Fruit fly (Drosophila melanogaster) whole organism, embryonic: ENCODE results near the gene rho-5.

Experiments used
- CG10274 ChIP-seq: fragments of 200-800 bp; sonication (Bioruptor generic); optimal IDR thresholded peaks from 3 replicates; lab custom pipeline; 2017; ENCODE audit warnings: missing biosample characterization, mild to moderate bottlenecking, missing genetic modification characterization
- CG10431 ChIP-seq: fragments of 200-800 bp; sonication (Bioruptor generic); optimal IDR thresholded peaks from 3 replicates; lab custom pipeline; 2018; ENCODE audit warnings: missing biosample characterization, mild to moderate bottlenecking, missing genetic modification characterization
- CG11504 ChIP-seq: fragments of 200-800 bp; sonication (Bioruptor generic); optimal IDR thresholded peaks from 3 replicates; lab custom pipeline; 2019; ENCODE audit warnings: missing biosample characterization, mild to moderate bottlenecking, missing genetic modification characterization, moderate library complexity
- CG11696 ChIP-seq: fragments of 200-800 bp; sonication (Bioruptor generic); IDR thresholded peaks from 2 replicates; pipeline ENCODE4 v1.3.6; 2022; ENCODE audit warnings: missing biosample characterization, missing genetic modification characterization
- CG14014 ChIP-seq: fragments of 200-800 bp; sonication (Bioruptor generic); IDR thresholded peaks from 2 replicates; pipeline ENCODE4 v1.3.6; 2022; ENCODE audit warnings: missing biosample characterization, missing genetic modification characterization
- CG14860 ChIP-seq: fragments of 200-800 bp; sonication (Bioruptor generic); IDR thresholded peaks from 3 replicates; pipeline ENCODE4 v1.3.6; 2022; ENCODE audit warnings: missing biosample characterization, missing genetic modification characterization; ENCODE audit not compliant: partially characterized antibody
- CG1602 ChIP-seq: fragments of 200-800 bp; sonication (Bioruptor generic); optimal IDR thresholded peaks from 3 replicates; lab custom pipeline; 2016; ENCODE audit warnings: missing biosample characterization, missing genetic modification characterization
- CG18476 ChIP-seq: fragments of 200-800 bp; sonication (Bioruptor generic); optimal IDR thresholded peaks from 2 replicates; lab custom pipeline; 2016; ENCODE audit warnings: missing biosample characterization, mild to moderate bottlenecking, missing genetic modification characterization
- CG31388 ChIP-seq: fragments of 200-800 bp; sonication (Bioruptor generic); optimal IDR thresholded peaks from 2 replicates; lab custom pipeline; 2016; ENCODE audit warnings: missing biosample characterization, missing genetic modification characterization
- CG32772 ChIP-seq: fragments of 200-800 bp; sonication (Bioruptor generic); IDR thresholded peaks from 2 replicates; pipeline ENCODE4 v1.3.6; 2022; ENCODE audit warnings: missing biosample characterization, missing genetic modification characterization
- CG33213 ChIP-seq: fragments of 200-800 bp; sonication (Bioruptor generic); optimal IDR thresholded peaks from 3 replicates; lab custom pipeline; 2016; ENCODE audit warnings: missing biosample characterization, missing genetic modification characterization
- CG3838 ChIP-seq: fragments of 200-800 bp; sonication (Bioruptor generic); optimal IDR thresholded peaks from 3 replicates; lab custom pipeline; 2016; ENCODE audit warnings: missing biosample characterization, missing genetic modification characterization
- CG4404 ChIP-seq: fragments of 200-800 bp; sonication (Bioruptor generic); IDR thresholded peaks from 2 replicates; pipeline ENCODE4 v1.3.6; 2022; ENCODE audit warnings: missing biosample characterization, missing genetic modification characterization
- CG4617 ChIP-seq: fragments of 200-800 bp; sonication (Bioruptor generic); optimal IDR thresholded peaks from 3 replicates; lab custom pipeline; 2016; ENCODE audit warnings: missing biosample characterization, missing genetic modification characterization, borderline replicate concordance
- CG7271 ChIP-seq: fragments of 200-800 bp; sonication (Bioruptor generic); optimal IDR thresholded peaks from 2 replicates; lab custom pipeline; 2018; ENCODE audit warnings: missing biosample characterization, mild to moderate bottlenecking, missing genetic modification characterization, moderate library complexity
- CG7372 ChIP-seq: fragments of 200-800 bp; sonication (Bioruptor generic); IDR thresholded peaks from 2 replicates; pipeline ENCODE4 v1.3.6; 2022; ENCODE audit warnings: missing biosample characterization, missing genetic modification characterization
- CG7963 ChIP-seq: fragments of 200-800 bp; sonication (Bioruptor generic); IDR thresholded peaks from 3 replicates; pipeline ENCODE4 v1.3.6; 2022; ENCODE audit warnings: missing biosample characterization, missing genetic modification characterization; ENCODE audit not compliant: partially characterized antibody
- CG8281 ChIP-seq: fragments of 200-800 bp; sonication (Bioruptor generic); optimal IDR thresholded peaks from 2 replicates; lab custom pipeline; 2018; ENCODE audit warnings: missing biosample characterization, mild to moderate bottlenecking, missing genetic modification characterization, moderate library complexity
- CG8944 ChIP-seq: fragments of 200-800 bp; sonication (Bioruptor generic); optimal IDR thresholded peaks from 3 replicates; lab custom pipeline; 2016; ENCODE audit warnings: missing biosample characterization, missing genetic modification characterization
- D ChIP-seq, 2 experiments: fragments of 200-800 bp in 1 of 2; fragments of >200 bp in 1 of 2; sonication (Bioruptor generic) in 1 of 2; optimal IDR thresholded peaks; 2 replicates in 1 of 2; 3 replicates in 1 of 2; lab custom pipeline; 2017; ENCODE audit warnings: mild to moderate bottlenecking in 1 of 2, missing biosample characterization in 1 of 2, missing genetic modification characterization in 1 of 2, missing genetic modification reagents in 1 of 2
- Dbx ChIP-seq: fragments of 200-800 bp; sonication (Bioruptor generic); IDR thresholded peaks from 3 replicates; pipeline ENCODE4 v1.3.6; 2022; ENCODE audit warnings: missing biosample characterization, missing genetic modification characterization
- Deaf1 ChIP-seq: fragments of 200-800 bp; optimal IDR thresholded peaks from 3 replicates; lab custom pipeline; 2019; ENCODE audit warnings: missing biosample characterization, mild to moderate bottlenecking, missing genetic modification characterization, moderate library complexity
- Dll ChIP-seq: fragments of 200-800 bp; sonication (Bioruptor generic); IDR thresholded peaks from 4 replicates; pipeline ENCODE4 v1.3.6; 2022; ENCODE audit warnings: missing biosample characterization, missing genetic modification characterization; ENCODE audit not compliant: partially characterized antibody
- Dp ChIP-seq: fragments of 200-800 bp; sonication (Bioruptor generic); optimal IDR thresholded peaks from 2 replicates; lab custom pipeline; 2018; ENCODE audit warnings: missing biosample characterization, mild to moderate bottlenecking, missing genetic modification characterization, moderate library complexity
- E2f1 ChIP-seq: fragments of 200-800 bp; sonication (Bioruptor generic); IDR thresholded peaks from 2 replicates; pipeline ENCODE4 v1.3.6; 2022; ENCODE audit warnings: missing biosample characterization, missing genetic modification characterization
- E2f2 ChIP-seq: fragments of 200-800 bp; sonication (Bioruptor generic); IDR thresholded peaks from 2 replicates; pipeline ENCODE4 v1.3.6; 2022; ENCODE audit warnings: missing biosample characterization, missing genetic modification characterization
- Ets97D ChIP-seq: fragments of 200-800 bp; sonication (Bioruptor generic); optimal IDR thresholded peaks from 3 replicates; lab custom pipeline; 2016; ENCODE audit warnings: missing biosample characterization, missing genetic modification characterization
- Fer3 ChIP-seq: fragments of 200-800 bp; sonication (Bioruptor generic); optimal IDR thresholded peaks from 2 replicates; lab custom pipeline; 2018; ENCODE audit warnings: missing biosample characterization, mild to moderate bottlenecking, missing genetic modification characterization, moderate library complexity
- GATAe ChIP-seq: fragments of 200-800 bp; sonication (Bioruptor generic); conservative IDR thresholded peaks from 2 replicates; pipeline ENCODE4 v1.3.6; 2022; ENCODE audit warnings: missing biosample characterization, missing genetic modification characterization
- Kr ChIP-seq: fragments of 200-800 bp; sonication (Bioruptor generic); optimal IDR thresholded peaks from 2 replicates; lab custom pipeline; 2017; ENCODE audit warnings: missing biosample characterization, mild to moderate bottlenecking, missing genetic modification characterization
- Max ChIP-seq: fragments of 200-800 bp; sonication (Bioruptor generic); optimal IDR thresholded peaks from 2 replicates; lab custom pipeline; 2016; ENCODE audit warnings: missing biosample characterization, mild to moderate bottlenecking, missing genetic modification characterization
- Med ChIP-seq: fragments of 200-800 bp; sonication (Bioruptor generic); peaks from one replicate; lab custom pipeline; 2016; ENCODE audit warnings: missing biosample characterization, missing genetic modification characterization, mild to moderate bottlenecking, inconsistent platforms, moderate library complexity
- Xbp1 ChIP-seq: fragments of 200-800 bp; sonication (Bioruptor generic); optimal IDR thresholded peaks from 3 replicates; lab custom pipeline; 2016; ENCODE audit warnings: missing biosample characterization, mild to moderate bottlenecking, missing genetic modification characterization
- bcd ChIP-seq: fragments of 200-800 bp; sonication (Bioruptor generic); optimal IDR thresholded peaks from 2 replicates; lab custom pipeline; 2017; ENCODE audit warnings: missing biosample characterization, mild to moderate bottlenecking, missing genetic modification characterization
- cato ChIP-seq: fragments of 200-800 bp; sonication (Bioruptor generic); optimal IDR thresholded peaks from 2 replicates; lab custom pipeline; 2016; ENCODE audit warnings: missing biosample characterization, missing genetic modification characterization, borderline replicate concordance
- chif ChIP-seq, 2 experiments: fragments of 200-800 bp; sonication (Bioruptor generic); optimal IDR thresholded peaks; 3 replicates each; lab custom pipeline; 2016; ENCODE audit warnings: missing biosample characterization in 2 of 2, missing genetic modification characterization in 2 of 2
- dimm ChIP-seq: fragments of 200-800 bp; sonication (Bioruptor generic); IDR thresholded peaks from 2 replicates; pipeline ENCODE4 v1.3.6; 2022; ENCODE audit warnings: missing biosample characterization, missing genetic modification characterization
- disco-r ChIP-seq: fragments of 200-800 bp; sonication (Bioruptor generic); optimal IDR thresholded peaks from 2 replicates; lab custom pipeline; 2016; ENCODE audit warnings: missing biosample characterization, missing genetic modification characterization
- dm ChIP-seq: fragments of 200-800 bp; sonication (Bioruptor generic); optimal IDR thresholded peaks from 3 replicates; lab custom pipeline; 2016; ENCODE audit warnings: missing biosample characterization, missing genetic modification characterization
- fd102C ChIP-seq: fragments of 200-800 bp; sonication (Bioruptor generic); optimal IDR thresholded peaks from 2 replicates; lab custom pipeline; 2018; ENCODE audit warnings: missing biosample characterization, mild to moderate bottlenecking, missing genetic modification characterization, moderate library complexity
- knrl ChIP-seq: fragments of 200-800 bp; sonication (Bioruptor generic); IDR thresholded peaks from 3 replicates; pipeline ENCODE4 v1.3.6; 2022; ENCODE audit warnings: missing biosample characterization, missing genetic modification characterization; ENCODE audit not compliant: partially characterized antibody
- luna ChIP-seq: fragments of 200-800 bp; sonication (Bioruptor generic); optimal IDR thresholded peaks from 2 replicates; lab custom pipeline; 2016; ENCODE audit warnings: missing biosample characterization, missing genetic modification characterization
- pb ChIP-seq: fragments of 200-800 bp; sonication (Bioruptor generic); optimal IDR thresholded peaks from 3 replicates; lab custom pipeline; 2016; ENCODE audit warnings: missing biosample characterization, missing genetic modification characterization
- peb ChIP-seq: fragments of 200-800 bp; sonication (Bioruptor generic); IDR thresholded peaks from 2 replicates; pipeline ENCODE4 v1.3.6; 2022; ENCODE audit warnings: missing biosample characterization, missing genetic modification characterization
- pfk ChIP-seq: fragments of 200-800 bp; sonication (Bioruptor generic); optimal IDR thresholded peaks from 2 replicates; lab custom pipeline; 2018; ENCODE audit warnings: missing biosample characterization, mild to moderate bottlenecking, missing genetic modification characterization, moderate library complexity
- ro ChIP-seq: fragments of 200-800 bp; sonication (Bioruptor generic); IDR thresholded peaks from 2 replicates; pipeline ENCODE4 v1.3.6; 2022; ENCODE audit warnings: missing biosample characterization, missing genetic modification characterization
- run ChIP-seq: fragments of 200-800 bp; sonication (Bioruptor generic); optimal IDR thresholded peaks from 3 replicates; lab custom pipeline; 2018; ENCODE audit warnings: missing biosample characterization, mild to moderate bottlenecking, missing genetic modification characterization
- scrt ChIP-seq: fragments of 200-800 bp; sonication (Bioruptor generic); optimal IDR thresholded peaks from 2 replicates; lab custom pipeline; 2018; ENCODE audit warnings: missing biosample characterization, mild to moderate bottlenecking, missing genetic modification characterization, moderate library complexity
- stwl ChIP-seq: fragments of 200-800 bp; sonication (Bioruptor generic); optimal IDR thresholded peaks from 3 replicates; lab custom pipeline; 2018; ENCODE audit warnings: missing biosample characterization, mild to moderate bottlenecking, missing genetic modification characterization, moderate library complexity
- zf30C ChIP-seq: fragments of 200-800 bp; sonication (Bioruptor generic); optimal IDR thresholded peaks from 3 replicates; lab custom pipeline; 2018; ENCODE audit warnings: missing biosample characterization, mild to moderate bottlenecking, missing genetic modification characterization

The rho-5 gene

DNA sequence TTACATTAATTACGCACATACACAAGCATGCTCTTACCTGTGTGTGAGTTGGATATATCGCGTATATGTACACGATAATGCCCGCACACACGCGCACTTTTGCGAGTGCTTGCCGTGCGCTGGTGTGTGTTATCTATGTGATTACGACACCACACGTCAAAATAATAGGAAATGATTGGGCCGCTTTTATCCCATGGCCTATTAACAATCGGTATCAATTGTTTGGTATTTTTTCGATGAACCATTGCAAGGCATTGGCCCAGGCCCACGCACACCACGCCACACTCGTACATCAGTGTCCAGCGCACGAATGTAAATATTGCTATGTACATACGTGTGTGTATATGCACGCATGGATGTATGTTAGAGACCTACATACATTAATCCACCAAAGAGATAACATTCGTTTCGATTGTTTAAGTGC is 38.8 kb downstream of the rho-5 start (continued):
- TF ChIP-seq chif (GFP tag; optimal IDR thresholded peaks at IDR 0.05; lab: Kevin White, UChicago) (peak in 1 of 2 experiments; percentile 41), CG3838 (GFP tag; lab: Kevin White, UChicago) (no peak), CG31388 (GFP tag; lab: Kevin White, UChicago) (no peak), Dll (GFP tag; lab: Robert Waterston, UW) (peak; percentile 63), CG11504 (no peak), cato (GFP tag; lab: Kevin White, UChicago) (no peak), ro (GFP tag; lab: Robert Waterston, UW) (no peak), run (tag; lab: Kevin White, UChicago) (no peak), CG11696 (peak; percentile 97), disco-r (GFP tag; lab: Kevin White, UChicago) (peak; percentile 24), CG33213 (GFP tag; lab: Kevin White, UChicago) (peak; percentile 61), CG8944 (no peak), GATAe (GFP tag; lab: Robert Waterston, UW) (peak; percentile 93), Kr (GFP tag; lab: Kevin White, UChicago) (no peak), Dp (GFP tag; lab: Kevin White, UChicago) (no peak), CG7372 (GFP tag; lab: Robert Waterston, UW) (0 out of 2 replicates have a peak, but pooled peaks have one; percentile 10), pb (GFP tag; lab: Kevin White, UChicago) (peak; percentile 16), knrl (GFP tag; lab: Robert Waterston, UW) (peak; percentile 12; the same call in 1 of the 3 replicates), scrt (GFP tag; lab: Kevin White, UChicago) (peak; percentile 50), luna (no peak), bcd (GFP tag; lab: Kevin White, UChicago) (no peak), CG14014 (GFP tag; lab: Robert Waterston, UW) (peak; percentile 56; the same call in 1 of the 2 replicates), Dbx (peak; percentile 81; the same call in 2 of the 3 replicates), fd102C (GFP tag; lab: Kevin White, UChicago) (peak; percentile 17), dimm (no peak), Ets97D (no peak), peb (GFP tag; lab: Robert Waterston, UW) (no peak), CG32772 (no peak), CG7963 (GFP tag; lab: Robert Waterston, UW) (no peak), CG1602 (GFP tag; lab: Kevin White, UChicago) (no peak), Med (peak; percentile 93), E2f2 (GFP tag; lab: Robert Waterston, UW) (peak; percentile 30; the same call in 1 of the 2 replicates), CG8281 (tag; lab: Kevin White, UChicago) (peak; percentile 23), zf30C (GFP tag; lab: Kevin White, UChicago) (no peak), CG4617 (GFP tag; lab: Kevin White, UChicago) (peak; percentile 31), D (optimal IDR thresholded peaks at IDR 0.05; lab: Kevin White, UChicago) (peak; percentile 92), D (GFP tag; optimal IDR thresholded peaks at IDR 0.05; lab: Kevin White, UChicago) (peak; percentile 31), stwl (tag; lab: Kevin White, UChicago) (peak; percentile 65), CG14860 (GFP tag; lab: Robert Waterston, UW) (no peak), Max (peak; percentile 6), dm (GFP tag; lab: Kevin White, UChicago) (peak; percentile 50), pfk (peak; percentile 78), Fer3 (tag; lab: Kevin White, UChicago) (peak; percentile 63), Xbp1 (GFP tag; lab: Kevin White, UChicago) (peak; percentile 44), CG10274 (GFP tag; lab: Kevin White, UChicago) (peak; percentile 28), CG10431 (GFP tag; lab: Kevin White, UChicago) (peak; percentile 74), CG4404 (GFP tag; lab: Robert Waterston, UW) (no peak), E2f1 (no peak), CG7271 (tag; lab: Kevin White, UChicago) (no peak), CG18476 (no peak), Deaf1 (tag; lab: Kevin White, UChicago) (peak; percentile 40)
